Worm (Caenorhabditis elegans) whole organism, young adult: Measurements from ENCODE around the gene srv-24.

ENCODE experiments used
- F49E8.2 ChIP-seq: sonication (generic microtip); optimal IDR thresholded peaks from 3 replicates; lab custom pipeline; 2017; ENCODE audit warnings: missing genetic modification characterization, mild to moderate bottlenecking, missing compliant biosample characterization, antibody characterized with exemption, moderate library complexity; ENCODE audit not compliant: insufficient read depth
- K11D2.4 ChIP-seq: fragments of 200-800 bp; sonication (Bioruptor generic); IDR thresholded peaks from 2 replicates; pipeline ENCODE4 v1.3.6; 2022; ENCODE audit warnings: missing genetic modification reagents, missing genetic modification characterization, missing compliant biosample characterization
- T26A5.8 ChIP-seq: sonication (generic microtip); optimal IDR thresholded peaks from 2 replicates; lab custom pipeline; 2016; ENCODE audit warnings: missing genetic modification characterization, missing compliant biosample characterization
- ceh-58 ChIP-seq: fragments of 200-800 bp; sonication (Bioruptor generic); IDR thresholded peaks from 2 replicates; pipeline ENCODE4 v1.3.6; 2022; ENCODE audit warnings: missing genetic modification characterization, missing compliant biosample characterization
- dpl-1 ChIP-seq: fragments of 150-350 bp; optimal IDR thresholded peaks from 2 replicates; lab custom pipeline; 2014; ENCODE audit warnings: missing biosample characterization, missing genetic modification reagents, missing genetic modification characterization

- no peak for TF ChIP-seq F49E8.2 (tag; lab: Kevin White, UChicago)
- no peak for TF ChIP-seq ceh-58 (GFP tag; lab: Robert Waterston, UW)
- no peak for TF ChIP-seq K11D2.4 (GFP tag; lab: Robert Waterston, UW)
- TF ChIP-seq dpl-1 (GFP tag; lab: Kevin White, UChicago), result no peak
- TF ChIP-seq T26A5.8 (tag; lab: Kevin White, UChicago), result no peak
Observed at ce11 chrIV:6337353-6337752, 46.7 kb upstream of the srv-24 start, which contains the start of gene ipla-6.
